Fruit fly (Drosophila melanogaster) whole organism, prepupa: Measurements from ENCODE around the gene Ugt36A1.

ENCODE experiments used
- CG10631 ChIP-seq: fragments of 200-800 bp; sonication (Bioruptor generic); optimal IDR thresholded peaks from 2 replicates; lab custom pipeline; 2016; ENCODE audit warnings: missing biosample characterization, missing genetic modification characterization
- CG11762 ChIP-seq: fragments of 200-800 bp; sonication (Bioruptor generic); optimal IDR thresholded peaks from 3 replicates; lab custom pipeline; 2016; ENCODE audit warnings: missing biosample characterization, missing genetic modification characterization; ENCODE audit not compliant: insufficient read depth
- CG11902 ChIP-seq: fragments of 200-800 bp; sonication (Bioruptor generic); optimal IDR thresholded peaks from 3 replicates; lab custom pipeline; 2016; ENCODE audit warnings: missing biosample characterization, missing genetic modification characterization
- CG15336 ChIP-seq: fragments of 200-800 bp; sonication (Bioruptor generic); IDR thresholded peaks from 2 replicates; pipeline ENCODE4 v1.3.6; 2022; ENCODE audit warnings: missing biosample characterization, missing genetic modification characterization
- CG16779 ChIP-seq: fragments of 200-800 bp; sonication (Bioruptor generic); optimal IDR thresholded peaks from 3 replicates; lab custom pipeline; 2017; ENCODE audit warnings: missing biosample characterization, mild to moderate bottlenecking, missing genetic modification characterization
- CG3032 ChIP-seq: fragments of 200-800 bp; optimal IDR thresholded peaks from 2 replicates; lab custom pipeline; 2019; ENCODE audit warnings: missing biosample characterization, mild to moderate bottlenecking, missing genetic modification characterization, moderate library complexity
- CG32006 ChIP-seq: fragments of 200-800 bp; sonication (Bioruptor generic); optimal IDR thresholded peaks from 3 replicates; lab custom pipeline; 2017; ENCODE audit warnings: missing biosample characterization, mild to moderate bottlenecking, missing genetic modification characterization
- CG3919 ChIP-seq: fragments of 200-800 bp; sonication (Bioruptor generic); optimal IDR thresholded peaks from 3 replicates; lab custom pipeline; 2016; ENCODE audit warnings: missing biosample characterization, missing genetic modification characterization
- CG4318 ChIP-seq: fragments of 200-800 bp; sonication (Bioruptor generic); optimal IDR thresholded peaks from 3 replicates; lab custom pipeline; 2017; ENCODE audit warnings: missing biosample characterization, mild to moderate bottlenecking, missing genetic modification characterization
- CG6163 ChIP-seq: fragments of 200-800 bp; sonication (Bioruptor generic); IDR thresholded peaks from 3 replicates; pipeline ENCODE4 v1.3.6; 2022; ENCODE audit warnings: missing biosample characterization, missing genetic modification characterization
- CG6276 ChIP-seq: fragments of 200-800 bp; sonication (Bioruptor generic); optimal IDR thresholded peaks from 2 replicates; lab custom pipeline; 2017; ENCODE audit warnings: missing biosample characterization, mild to moderate bottlenecking, missing genetic modification characterization
- CG6792 ChIP-seq: fragments of 200-800 bp; sonication (Bioruptor generic); optimal IDR thresholded peaks from 3 replicates; lab custom pipeline; 2016; ENCODE audit warnings: missing biosample characterization, missing genetic modification characterization
- CG6808 ChIP-seq: fragments of 200-800 bp; sonication (Bioruptor generic); optimal IDR thresholded peaks from 3 replicates; lab custom pipeline; 2017; ENCODE audit warnings: missing biosample characterization, missing genetic modification characterization, mild to moderate bottlenecking, moderate library complexity, missing genetic modification reagents
- CG7368 ChIP-seq: fragments of 200-800 bp; sonication (Bioruptor generic); optimal IDR thresholded peaks from 3 replicates; lab custom pipeline; 2016; ENCODE audit warnings: missing biosample characterization, missing genetic modification characterization
- CG8119 ChIP-seq: fragments of 200-800 bp; sonication (Bioruptor generic); IDR thresholded peaks from 3 replicates; pipeline ENCODE4 v1.3.6; 2022; ENCODE audit warnings: missing biosample characterization, missing genetic modification characterization
- CG8632 ChIP-seq: fragments of 200-800 bp; sonication (Bioruptor generic); optimal IDR thresholded peaks from 3 replicates; lab custom pipeline; 2016; ENCODE audit warnings: missing biosample characterization, missing genetic modification characterization
- Eip75B ChIP-seq: fragments of 200-800 bp; sonication (Bioruptor generic); optimal IDR thresholded peaks from 3 replicates; lab custom pipeline; 2016; ENCODE audit warnings: missing biosample characterization, missing genetic modification characterization
- Eip78C ChIP-seq: fragments of 200-800 bp; sonication (Bioruptor generic); peaks from one replicate; lab custom pipeline; 2016; ENCODE audit warnings: missing biosample characterization, missing genetic modification characterization
- Eip93F ChIP-seq: fragments of 200-800 bp; sonication (Bioruptor generic); optimal IDR thresholded peaks from 2 replicates; lab custom pipeline; 2016; ENCODE audit warnings: missing biosample characterization, mild to moderate bottlenecking, missing genetic modification characterization
- Ets21C ChIP-seq: fragments of 200-800 bp; sonication (Bioruptor generic); optimal IDR thresholded peaks from 3 replicates; lab custom pipeline; 2016; ENCODE audit warnings: missing biosample characterization, missing genetic modification characterization
- Ets96B ChIP-seq: fragments of 200-800 bp; optimal IDR thresholded peaks from 2 replicates; lab custom pipeline; 2019; ENCODE audit warnings: missing biosample characterization, mild to moderate bottlenecking, missing genetic modification characterization, moderate library complexity
- Gug ChIP-seq: fragments of 200-800 bp; sonication (Bioruptor generic); IDR thresholded peaks from 2 replicates; pipeline ENCODE4 v1.3.6; 2022; ENCODE audit warnings: missing biosample characterization, missing genetic modification characterization
- Hr38 ChIP-seq: sonication (Bioruptor generic); optimal IDR thresholded peaks from 2 replicates; lab custom pipeline; 2016; ENCODE audit warnings: missing biosample characterization, missing genetic modification characterization
- Hr4 ChIP-seq: fragments of 200-800 bp; sonication (Bioruptor generic); optimal IDR thresholded peaks from 3 replicates; lab custom pipeline; 2016; ENCODE audit warnings: missing biosample characterization, missing genetic modification characterization
- OdsH ChIP-seq: fragments of 200-800 bp; sonication (Bioruptor generic); optimal IDR thresholded peaks from 3 replicates; lab custom pipeline; 2016; ENCODE audit warnings: missing biosample characterization, missing genetic modification characterization
- Smox ChIP-seq: fragments of 200-800 bp; sonication (Bioruptor generic); optimal IDR thresholded peaks from 3 replicates; lab custom pipeline; 2016; ENCODE audit warnings: missing biosample characterization, missing genetic modification characterization
- Sox102F ChIP-seq: fragments of 200-800 bp; sonication (Bioruptor generic); optimal IDR thresholded peaks from 2 replicates; lab custom pipeline; 2016; ENCODE audit warnings: missing biosample characterization, mild to moderate bottlenecking, missing genetic modification characterization
- Sox15 ChIP-seq: fragments of 200-800 bp; sonication (Bioruptor generic); optimal IDR thresholded peaks from 3 replicates; lab custom pipeline; 2016; ENCODE audit warnings: missing biosample characterization, missing genetic modification characterization
- achi ChIP-seq: fragments of 200-800 bp; sonication (Bioruptor generic); optimal IDR thresholded peaks from 3 replicates; lab custom pipeline; 2016; ENCODE audit warnings: missing biosample characterization, missing genetic modification characterization
- acj6 ChIP-seq: fragments of 200-800 bp; sonication (Bioruptor generic); optimal IDR thresholded peaks from 3 replicates; lab custom pipeline; 2016; ENCODE audit warnings: missing biosample characterization, missing genetic modification characterization
- dac ChIP-seq: fragments of 200-800 bp; sonication (Bioruptor generic); optimal IDR thresholded peaks from 2 replicates; lab custom pipeline; 2017; ENCODE audit warnings: missing biosample characterization, mild to moderate bottlenecking, missing genetic modification characterization
- dsx ChIP-seq: fragments of 200-800 bp; optimal IDR thresholded peaks from 3 replicates; lab custom pipeline; 2019; ENCODE audit warnings: missing biosample characterization, mild to moderate bottlenecking, missing genetic modification characterization, moderate library complexity; ENCODE audit not compliant: poor library complexity, severe bottlenecking
- eg ChIP-seq: fragments of 200-800 bp; sonication (Bioruptor generic); IDR thresholded peaks from 3 replicates; pipeline ENCODE4 v1.3.6; 2022; ENCODE audit warnings: missing biosample characterization, missing genetic modification characterization
- esn ChIP-seq: fragments of 200-800 bp; sonication (Bioruptor generic); optimal IDR thresholded peaks from 2 replicates; lab custom pipeline; 2016; ENCODE audit warnings: missing biosample characterization, mild to moderate bottlenecking, missing genetic modification characterization, moderate library complexity
- fkh ChIP-seq: fragments of 200-800 bp; sonication (Bioruptor generic); optimal IDR thresholded peaks from 3 replicates; lab custom pipeline; 2017; ENCODE audit warnings: missing biosample characterization, mild to moderate bottlenecking, missing genetic modification characterization, moderate library complexity
- net ChIP-seq: fragments of 200-800 bp; sonication (Bioruptor generic); optimal IDR thresholded peaks from 3 replicates; lab custom pipeline; 2016; ENCODE audit warnings: missing biosample characterization, missing genetic modification characterization
- salr ChIP-seq, 2 experiments: fragments of 200-800 bp; sonication (Bioruptor generic); optimal IDR thresholded peaks; 3 replicates each; lab custom pipeline; 2016 to 2018; ENCODE audit warnings: missing biosample characterization in 2 of 2, missing genetic modification characterization in 2 of 2, mild to moderate bottlenecking in 1 of 2
- spab ChIP-seq: fragments of 200-800 bp; sonication (Bioruptor generic); optimal IDR thresholded peaks from 2 replicates; lab custom pipeline; 2017; ENCODE audit warnings: missing biosample characterization, mild to moderate bottlenecking, missing genetic modification characterization, missing genetic modification reagents
- topi ChIP-seq: fragments of 200-800 bp; sonication (Bioruptor generic); optimal IDR thresholded peaks from 3 replicates; lab custom pipeline; 2016; ENCODE audit warnings: missing biosample characterization, missing genetic modification characterization
- vri ChIP-seq: fragments of 200-800 bp; sonication (Bioruptor generic); optimal IDR thresholded peaks from 3 replicates; lab custom pipeline; 2016; ENCODE audit warnings: missing biosample characterization, mild to moderate bottlenecking, missing genetic modification characterization

The Ugt36A1 gene

dm6 chr2L:3615156-3615555 lies 3.7 kb upstream of the Ugt36A1 start:
- TF ChIP-seq dsx (GFP tag; lab: Kevin White, UChicago) (no peak), CG8119 (no peak), CG11902 (no peak), achi (GFP tag; lab: Kevin White, UChicago) (no peak)
- TF ChIP-seq, all 60 proteins: peak for 0

- no peak for TF ChIP-seq Sox15 (GFP tag; lab: Kevin White, UChicago)
- TF ChIP-seq Smox: no peak
- no peak for TF ChIP-seq CG4318 (GFP tag; lab: Kevin White, UChicago)
- no peak for TF ChIP-seq Eip78C (GFP tag; lab: Kevin White, UChicago)
- no peak for TF ChIP-seq Eip93F (GFP tag; lab: Kevin White, UChicago)
- TF ChIP-seq acj6 (GFP tag; lab: Kevin White, UChicago): no peak
- TF ChIP-seq CG8119: no peak
- no peak for TF ChIP-seq Gug (GFP tag; lab: Robert Waterston, UW)
- no peak for TF ChIP-seq Ets21C
Measured at dm6 chr2L:3621604-3622003, 2.7 kb downstream of the Ugt36A1 start, which contains the start of gene CG15418. Gene CG15418 (minus strand): TSS chr2L:3621704.

dm6 chr2L:3624784-3625183 lies 5.9 kb downstream of the Ugt36A1 start:
- TF ChIP-seq Gug (GFP tag; lab: Robert Waterston, UW): peak; percentile 35; the same call in 1 of the 2 replicates
- TF ChIP-seq esn (GFP tag; lab: Kevin White, UChicago): no peak
- TF ChIP-seq CG32006 (GFP tag; lab: Kevin White, UChicago): peak; percentile 76
- no peak for TF ChIP-seq CG10631
- no peak for TF ChIP-seq salr (GFP tag; optimal IDR thresholded peaks at IDR 0.05; lab: Kevin White, UChicago)
- peak; percentile 61 for TF ChIP-seq Hr4 (GFP tag; lab: Kevin White, UChicago)
- TF ChIP-seq acj6 (GFP tag; lab: Kevin White, UChicago): peak; percentile 44
- TF ChIP-seq CG6792 (GFP tag; lab: Kevin White, UChicago): no peak
- peak; percentile 83 for TF ChIP-seq eg (GFP tag; lab: Robert Waterston, UW)
- peak; percentile 12 for TF ChIP-seq dac (GFP tag; lab: Kevin White, UChicago)
- TF ChIP-seq Sox102F (GFP tag; lab: Kevin White, UChicago): no peak
- TF ChIP-seq net (GFP tag; lab: Kevin White, UChicago): no peak
- peak; percentile 67 for TF ChIP-seq CG15336 (GFP tag; lab: Robert Waterston, UW)
- peak; percentile 52; the same call in 1 of the 3 replicates for TF ChIP-seq CG6163 (GFP tag; lab: Robert Waterston, UW)
- TF ChIP-seq OdsH: peak; percentile 26
- no peak for TF ChIP-seq CG3032 (tag; lab: Kevin White, UChicago)
- TF ChIP-seq CG3919: no peak
- no peak for TF ChIP-seq CG7368 (GFP tag; lab: Kevin White, UChicago)
- TF ChIP-seq spab (GFP tag; lab: Kevin White, UChicago): no peak
- TF ChIP-seq CG11762: no peak
- peak; percentile 74 for TF ChIP-seq CG8119
- no peak for TF ChIP-seq CG8632 (GFP tag; lab: Kevin White, UChicago)
- TF ChIP-seq Hr38 (GFP tag; lab: Kevin White, UChicago): no peak
- peak; percentile 54 for TF ChIP-seq CG6276 (GFP tag; lab: Kevin White, UChicago)
- no peak for TF ChIP-seq Eip75B (GFP tag; lab: Kevin White, UChicago)
- TF ChIP-seq Eip78C (GFP tag; lab: Kevin White, UChicago): peak; percentile 68
- TF ChIP-seq topi (GFP tag; lab: Kevin White, UChicago): no peak
- TF ChIP-seq Ets96B (tag; lab: Kevin White, UChicago): no peak
- no peak for TF ChIP-seq CG16779 (tag; lab: Kevin White, UChicago)

- TF ChIP-seq CG3919: no peak
- no peak for TF ChIP-seq spab (GFP tag; lab: Kevin White, UChicago)
- peak; percentile 27 for TF ChIP-seq vri (GFP tag; lab: Kevin White, UChicago)
- TF ChIP-seq eg (GFP tag; lab: Robert Waterston, UW): peak; percentile 29; the same call in 1 of the 3 replicates
- TF ChIP-seq CG32006 (GFP tag; lab: Kevin White, UChicago): no peak
- no peak for TF ChIP-seq CG6808 (GFP tag; lab: Kevin White, UChicago)
- no peak for TF ChIP-seq Hr38 (GFP tag; lab: Kevin White, UChicago)
- peak; percentile 25 for TF ChIP-seq Eip78C (GFP tag; lab: Kevin White, UChicago)
- no peak for TF ChIP-seq OdsH
- peak; percentile 93 for TF ChIP-seq fkh (GFP tag; lab: Kevin White, UChicago)
Measured at dm6 chr2L:3628819-3629218, 9.9 kb downstream of the Ugt36A1 start.
